Worm (Caenorhabditis elegans): ENCODE measurements around the gene ttx-3.

ttx-3 gene

DNA sequence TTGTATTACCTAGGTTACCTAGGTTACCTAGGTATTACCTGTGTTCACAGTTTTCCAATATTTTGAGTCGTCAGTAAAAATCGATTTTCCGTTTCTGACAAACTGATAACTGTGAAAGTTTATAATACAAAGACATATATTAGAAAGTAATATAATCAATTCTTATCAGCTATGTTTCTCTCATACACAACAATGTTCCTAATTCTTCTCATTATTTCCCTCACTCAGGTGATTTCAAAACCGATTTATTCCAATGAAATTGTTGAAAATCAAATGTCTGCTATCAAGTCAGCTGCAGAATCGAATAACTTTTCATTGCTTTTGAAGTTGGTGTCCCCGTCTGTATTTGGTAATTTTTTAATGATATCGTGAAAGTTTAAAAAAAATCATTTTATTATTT, 34.9 kb upstream of the ttx-3 start, which contains the start of gene C34E11.4:
Gene C34E11.4, plus strand, starts transcription at position 154 of the 400 bp plus-strand sequence.
- no peak for TF ChIP-seq sox-2 (GFP tag; IDR thresholded peaks at IDR 0.05)
- TF ChIP-seq pha-2 (tag; optimal IDR thresholded peaks at IDR 0.05), result no peak
- TF ChIP-seq ceh-45 (GFP tag; IDR thresholded peaks at IDR 0.05), result no peak
- no peak for TF ChIP-seq unc-42 (tag; optimal IDR thresholded peaks at IDR 0.05)
- TF ChIP-seq nfya-1 (tag; optimal IDR thresholded peaks at IDR 0.05), result no peak
- TF ChIP-seq ttx-3 (tag; optimal IDR thresholded peaks at IDR 0.05), result no peak
- no peak for TF ChIP-seq elt-2 (tag; optimal IDR thresholded peaks at IDR 0.05)
- TF ChIP-seq ceh-6 (GFP tag; optimal IDR thresholded peaks at IDR 0.05), result no peak
- no peak for TF ChIP-seq ceh-9 (tag; optimal IDR thresholded peaks at IDR 0.05)
- TF ChIP-seq fkh-10 (GFP tag; optimal IDR thresholded peaks at IDR 0.05), result no peak
- TF ChIP-seq sdc-2 (tag; optimal IDR thresholded peaks at IDR 0.05), result no peak
- TF ChIP-seq pat-9 (tag; optimal IDR thresholded peaks at IDR 0.05), result no peak
- no peak for TF ChIP-seq pax-1 (tag; optimal IDR thresholded peaks at IDR 0.05)
- TF ChIP-seq lin-11 (tag; optimal IDR thresholded peaks at IDR 0.05), result no peak
- no peak for TF ChIP-seq Y22D7AL.16 (tag; optimal IDR thresholded peaks at IDR 0.05)

DNA sequence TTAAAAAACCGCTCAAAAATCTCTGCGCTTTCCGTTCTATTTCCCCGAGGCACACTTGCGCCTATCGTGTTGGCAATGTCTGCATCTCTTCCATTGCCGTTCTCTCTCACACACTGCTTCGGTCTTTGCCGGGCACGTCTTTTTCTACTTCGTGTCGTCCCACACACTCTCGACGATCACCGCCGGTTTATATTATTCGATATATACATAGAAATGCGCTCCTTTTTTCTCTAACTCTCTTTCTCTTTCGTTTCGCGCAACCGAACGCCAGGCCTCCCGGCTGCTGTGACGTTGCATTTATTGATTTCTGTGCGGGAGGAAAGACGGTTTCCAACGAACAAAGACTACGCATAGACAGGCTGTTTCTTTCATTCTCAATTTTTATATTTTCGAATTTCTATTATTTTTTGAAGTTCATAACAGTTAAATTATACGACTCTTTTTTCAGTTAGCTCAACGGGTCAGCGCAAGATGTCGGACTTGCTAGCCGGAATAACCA, 28.9 kb upstream of the ttx-3 start, which contains the start of gene rsd-3:
Gene rsd-3, plus strand, starts transcription at position 449 of the 499 bp plus-strand sequence.
- TF ChIP-seq syd-9 (tag; optimal IDR thresholded peaks at IDR 0.05), result no peak
- peak; percentile 26 for TF ChIP-seq elt-2 (tag; optimal IDR thresholded peaks at IDR 0.05)
- TF ChIP-seq unc-55 (GFP tag; optimal IDR thresholded peaks at IDR 0.05), result peak; percentile 47
- peak; percentile 28 for TF ChIP-seq pros-1 (tag; optimal IDR thresholded peaks at IDR 0.05)
- TF ChIP-seq K09A11.1 (tag; optimal IDR thresholded peaks at IDR 0.05; ENCODE audit: insufficient read depth), result no peak
- peak; percentile 62 for TF ChIP-seq ceh-34 (tag; optimal IDR thresholded peaks at IDR 0.05)
- TF ChIP-seq pqm-1 (tag; optimal IDR thresholded peaks at IDR 0.05), result no peak
- TF ChIP-seq hlh-30 (tag; optimal IDR thresholded peaks at IDR 0.05; ENCODE audit: insufficient read depth), result peak; percentile 21
- no peak for TF ChIP-seq fkh-10 (GFP tag; optimal IDR thresholded peaks at IDR 0.05)
- peak; percentile 67 for TF ChIP-seq ceh-48 (tag; optimal IDR thresholded peaks at IDR 0.05)
- peak; percentile 63 for TF ChIP-seq nfya-1 (tag; optimal IDR thresholded peaks at IDR 0.05)
- no peak for TF ChIP-seq fkh-6 (tag; optimal IDR thresholded peaks at IDR 0.05)
- peak; percentile 21 for TF ChIP-seq ceh-18 (tag; optimal IDR thresholded peaks at IDR 0.05)
- peak; percentile 6 for TF ChIP-seq unc-42 (tag; optimal IDR thresholded peaks at IDR 0.05)
- peak; percentile 81 for TF ChIP-seq sdc-2 (tag; optimal IDR thresholded peaks at IDR 0.05)
- peak; percentile 83 for TF ChIP-seq tbx-2 (tag; optimal IDR thresholded peaks at IDR 0.05)
- TF ChIP-seq ceh-2 (tag; optimal IDR thresholded peaks at IDR 0.05), result peak; percentile 44
- no peak for TF ChIP-seq Y22D7AL.16 (tag; optimal IDR thresholded peaks at IDR 0.05)
- TF ChIP-seq F13H6.1 (tag; optimal IDR thresholded peaks at IDR 0.05), result peak; percentile 24
- no peak for TF ChIP-seq ceh-9 (tag; optimal IDR thresholded peaks at IDR 0.05)
- peak; percentile 77 for TF ChIP-seq ceh-31 (tag; optimal IDR thresholded peaks at IDR 0.05)

DNA sequence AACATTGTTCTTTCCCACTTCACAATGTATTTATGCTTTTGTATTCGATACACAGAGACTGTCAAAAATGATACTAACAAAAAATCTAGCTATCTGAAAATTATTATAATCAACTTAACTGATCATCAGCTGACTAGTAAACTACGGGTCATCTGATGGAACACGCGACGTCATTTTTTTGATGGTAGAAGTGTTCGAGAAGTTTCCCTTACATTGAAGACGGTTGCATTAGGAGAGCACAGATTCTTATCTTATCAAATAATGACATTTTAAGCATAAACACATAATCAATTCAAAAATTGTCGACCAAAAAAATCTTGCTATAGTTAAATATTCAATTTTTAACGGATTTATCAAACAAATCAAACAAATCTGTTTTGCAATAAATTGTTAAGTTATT, 23.6 kb upstream of the ttx-3 start:
- no peak for TF ChIP-seq ceh-14 (tag; optimal IDR thresholded peaks at IDR 0.05)
- peak; percentile 48 for TF ChIP-seq elt-2 (tag; optimal IDR thresholded peaks at IDR 0.05)

DNA sequence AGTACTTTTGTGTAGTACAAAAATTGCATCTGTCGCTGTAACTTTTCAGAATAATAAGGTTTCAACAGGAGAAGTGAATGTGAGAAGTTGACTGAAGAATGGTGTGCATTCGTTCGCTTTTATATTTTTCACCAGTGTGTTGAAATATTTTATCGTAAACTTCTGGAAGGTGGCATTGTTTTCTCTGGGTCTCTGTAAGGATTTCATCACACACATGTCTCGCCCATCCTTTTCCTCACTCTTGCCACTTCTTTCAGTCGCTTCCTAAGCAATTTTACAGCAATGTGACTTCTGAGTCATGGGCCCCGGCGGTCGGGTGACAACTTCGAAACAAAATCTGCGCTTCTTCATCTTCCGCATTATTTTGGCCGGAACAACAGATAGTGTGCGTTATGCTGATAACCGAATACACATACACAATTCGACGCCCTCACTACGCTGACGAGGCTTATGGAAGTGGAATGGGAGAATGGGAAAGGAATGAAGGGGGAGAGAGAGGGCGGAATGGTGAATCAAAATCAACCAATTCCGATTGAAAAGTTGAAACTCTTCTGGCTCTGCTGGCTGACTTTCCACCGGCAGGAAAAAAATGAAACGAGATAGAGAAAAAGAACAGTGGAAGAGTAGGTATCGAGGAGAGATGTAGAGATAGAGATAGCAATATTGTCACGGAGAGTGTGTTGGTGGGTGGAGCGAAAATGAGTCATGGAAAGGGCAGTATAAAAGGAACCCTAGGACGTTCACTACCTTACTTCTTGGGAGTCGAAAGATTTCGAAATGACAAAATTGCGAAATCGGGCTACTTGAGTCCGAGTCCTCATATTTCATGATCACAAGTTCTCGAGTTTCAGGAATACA, 22.4 kb upstream of the ttx-3 start:
- TF ChIP-seq ceh-31 (tag; optimal IDR thresholded peaks at IDR 0.05) (no peak), ceh-6 (GFP tag; optimal IDR thresholded peaks at IDR 0.05) (no peak), ceh-14 (tag; optimal IDR thresholded peaks at IDR 0.05) (no peak), unc-42 (tag; optimal IDR thresholded peaks at IDR 0.05) (peak; percentile 3), pha-2 (tag; optimal IDR thresholded peaks at IDR 0.05) (no peak), pqm-1 (tag; optimal IDR thresholded peaks at IDR 0.05) (no peak), elt-2 (tag; optimal IDR thresholded peaks at IDR 0.05) (peak; percentile 13), madf-2 (tag; optimal IDR thresholded peaks at IDR 0.05) (no peak), lim-6 (tag; optimal IDR thresholded peaks at IDR 0.05) (no peak), ceh-19 (GFP tag; optimal IDR thresholded peaks at IDR 0.05) (no peak), lin-11 (tag; optimal IDR thresholded peaks at IDR 0.05) (no peak), ztf-16 (tag; optimal IDR thresholded peaks at IDR 0.05) (no peak)

Measured in whole organism, late embryonic.